Worm (Caenorhabditis elegans) whole organism, young adult: ENCODE data around the gene T24H7.2.

Experiments used
- B0035.1 ChIP-seq: sonication (generic microtip); optimal IDR thresholded peaks from 2 replicates; lab custom pipeline; 2016; ENCODE audit warnings: missing genetic modification characterization, mild to moderate bottlenecking, missing compliant biosample characterization, missing genotype, missing genetic modification reagents
- B0336.3 ChIP-seq: fragments of 200-800 bp; sonication (Bioruptor generic); IDR thresholded peaks from 2 replicates; pipeline ENCODE4 v1.3.6; 2022; ENCODE audit warnings: missing genetic modification characterization, missing compliant biosample characterization
- C06A6.2 ChIP-seq: fragments of 200-800 bp; sonication (Bioruptor generic); conservative IDR thresholded peaks from 2 replicates; pipeline ENCODE4 v1.3.6; 2022; ENCODE audit warnings: missing genetic modification characterization, missing compliant biosample characterization
- F10E7.11 ChIP-seq: sonication (generic microtip); optimal IDR thresholded peaks from 2 replicates; lab custom pipeline; 2017; ENCODE audit warnings: mild to moderate bottlenecking, missing genetic modification characterization, moderate library complexity, missing compliant biosample characterization
- F52B5.7 ChIP-seq: sonication (generic microtip); optimal IDR thresholded peaks from 2 replicates; lab custom pipeline; 2016; ENCODE audit warnings: mild to moderate bottlenecking, missing genetic modification characterization, missing compliant biosample characterization
- F57A8.1 ChIP-seq: fragments of 200-800 bp; sonication (Bioruptor generic); optimal IDR thresholded peaks from 2 replicates; lab custom pipeline; 2018; ENCODE audit warnings: mild to moderate bottlenecking, missing genetic modification characterization, moderate library complexity, missing compliant biosample characterization
- T07F8.4 ChIP-seq: sonication (generic microtip); optimal IDR thresholded peaks from 2 replicates; lab custom pipeline; 2016; ENCODE audit warnings: mild to moderate bottlenecking, missing genetic modification characterization, moderate library complexity, missing compliant biosample characterization
- Y53G8AR.9 ChIP-seq: fragments of 200-800 bp; sonication (Bioruptor generic); conservative IDR thresholded peaks from 2 replicates; pipeline ENCODE4 v1.3.6; 2022; ENCODE audit warnings: missing genetic modification reagents, missing genetic modification characterization, missing compliant biosample characterization
- akir-1 ChIP-seq: fragments of 200-800 bp; sonication (Bioruptor generic); optimal IDR thresholded peaks from 2 replicates; lab custom pipeline; 2018; ENCODE audit warnings: mild to moderate bottlenecking, missing genetic modification characterization, moderate library complexity, missing compliant biosample characterization
- aptf-2 ChIP-seq: fragments of 200-800 bp; sonication (Bioruptor generic); conservative IDR thresholded peaks from 2 replicates; pipeline ENCODE4 v1.3.6; 2022; ENCODE audit warnings: missing genetic modification reagents, missing genetic modification characterization, missing compliant biosample characterization
- atf-7 ChIP-seq: sonication (generic microtip); optimal IDR thresholded peaks from 2 replicates; lab custom pipeline; 2017; ENCODE audit warnings: mild to moderate bottlenecking, missing genetic modification characterization, missing compliant biosample characterization
- attf-6 ChIP-seq: fragments of 200-800 bp; sonication (Bioruptor generic); IDR thresholded peaks from 2 replicates; pipeline ENCODE4 v1.3.6; 2022; ENCODE audit warnings: missing genetic modification reagents, missing genetic modification characterization, missing compliant biosample characterization
- ceh-100 ChIP-seq: fragments of 200-800 bp; sonication (Bioruptor generic); IDR thresholded peaks from 2 replicates; pipeline ENCODE4 v1.3.6; 2022; ENCODE audit warnings: missing genetic modification reagents, missing genetic modification characterization, missing compliant biosample characterization
- ceh-40 ChIP-seq: fragments of 200-800 bp; sonication (Bioruptor generic); IDR thresholded peaks from 2 replicates; pipeline ENCODE4 v1.3.6; 2022; ENCODE audit warnings: missing genetic modification characterization, missing compliant biosample characterization
- ceh-58 ChIP-seq: fragments of 200-800 bp; sonication (Bioruptor generic); IDR thresholded peaks from 2 replicates; pipeline ENCODE4 v1.3.6; 2022; ENCODE audit warnings: missing genetic modification characterization, missing compliant biosample characterization
- ceh-91 ChIP-seq: fragments of 200-800 bp; sonication (Bioruptor generic); IDR thresholded peaks from 2 replicates; pipeline ENCODE4 v1.3.6; 2022; ENCODE audit warnings: missing genetic modification reagents, missing genetic modification characterization, missing compliant biosample characterization
- chd-7 ChIP-seq: sonication (generic microtip); optimal IDR thresholded peaks from 2 replicates; lab custom pipeline; 2016; ENCODE audit warnings: mild to moderate bottlenecking, missing genetic modification characterization, moderate library complexity, missing compliant biosample characterization
- dpff-1 ChIP-seq: sonication (generic microtip); optimal IDR thresholded peaks from 2 replicates; lab custom pipeline; 2017; ENCODE audit warnings: mild to moderate bottlenecking, missing genetic modification characterization, missing compliant biosample characterization
- dpl-1 ChIP-seq: fragments of 150-350 bp; optimal IDR thresholded peaks from 2 replicates; lab custom pipeline; 2014; ENCODE audit warnings: missing biosample characterization, missing genetic modification reagents, missing genetic modification characterization
- efl-1 ChIP-seq: fragments of 150-350 bp; optimal IDR thresholded peaks from 2 replicates; lab custom pipeline; 2014; ENCODE audit warnings: missing biosample characterization, missing genetic modification reagents, missing genetic modification characterization
- egl-18 ChIP-seq: fragments of 200-800 bp; sonication (Bioruptor generic); IDR thresholded peaks from 2 replicates; pipeline ENCODE4 v1.3.6; 2022; ENCODE audit warnings: missing genetic modification reagents, missing genetic modification characterization, missing compliant biosample characterization
- ekl-4 ChIP-seq: fragments of 200-800 bp; sonication (Bioruptor generic); IDR thresholded peaks from 2 replicates; pipeline ENCODE4 v1.3.6; 2022; ENCODE audit warnings: missing genetic modification reagents, missing genetic modification characterization, missing compliant biosample characterization
- ets-4 ChIP-seq: fragments of 200-800 bp; sonication (Bioruptor generic); optimal IDR thresholded peaks from 2 replicates; lab custom pipeline; 2018; ENCODE audit warnings: mild to moderate bottlenecking, missing genetic modification characterization, missing compliant biosample characterization
- him-1 ChIP-seq: sonication (generic microtip); optimal IDR thresholded peaks from 2 replicates; lab custom pipeline; 2016; ENCODE audit warnings: missing genotype, missing genetic modification reagents, missing genetic modification characterization, missing compliant biosample characterization
- hmg-1.2 ChIP-seq: fragments of 200-800 bp; sonication (Bioruptor generic); IDR thresholded peaks from 2 replicates; pipeline ENCODE4 v1.3.6; 2022; ENCODE audit warnings: missing genetic modification reagents, missing genetic modification characterization, missing compliant biosample characterization
- hrde-1 ChIP-seq: sonication (generic microtip); optimal IDR thresholded peaks from 2 replicates; lab custom pipeline; 2016; ENCODE audit warnings: missing genetic modification characterization, mild to moderate bottlenecking, missing compliant biosample characterization, moderate library complexity, missing genotype, missing genetic modification reagents, borderline replicate concordance
- let-526 ChIP-seq: fragments of 200-800 bp; sonication (Bioruptor generic); IDR thresholded peaks from 2 replicates; pipeline ENCODE4 v1.3.6; 2022; ENCODE audit warnings: missing genetic modification reagents, missing genetic modification characterization, missing compliant biosample characterization
- let-607 ChIP-seq, 2 experiments: fragments of 200-800 bp in 1 of 2; sonication (Bioruptor generic) in 1 of 2; sonication (generic microtip) in 1 of 2; optimal IDR thresholded peaks; 2 replicates each; lab custom pipeline; 2016 to 2018; ENCODE audit warnings: mild to moderate bottlenecking in 2 of 2, missing compliant biosample characterization in 2 of 2, missing genetic modification characterization in 2 of 2, moderate library complexity in 2 of 2, missing genotype in 1 of 2
- lsl-1 ChIP-seq: fragments of 200-800 bp; sonication (Bioruptor generic); optimal IDR thresholded peaks from 2 replicates; lab custom pipeline; 2018; ENCODE audit warnings: mild to moderate bottlenecking, missing genetic modification characterization, moderate library complexity, missing compliant biosample characterization
- mes-4 ChIP-seq: sonication (generic microtip); optimal IDR thresholded peaks from 2 replicates; lab custom pipeline; 2016; ENCODE audit warnings: missing genotype, missing genetic modification characterization, missing compliant biosample characterization
- mxl-1 ChIP-seq: sonication (generic microtip); optimal IDR thresholded peaks from 2 replicates; lab custom pipeline; 2016; ENCODE audit warnings: missing genetic modification characterization, missing compliant biosample characterization
- nfya-2 ChIP-seq: fragments of 200-800 bp; sonication (Bioruptor generic); IDR thresholded peaks from 2 replicates; pipeline ENCODE4 v1.3.6; 2022; ENCODE audit warnings: missing genetic modification reagents, missing genetic modification characterization, missing compliant biosample characterization
- nhr-120 ChIP-seq: fragments of 200-800 bp; sonication (Bioruptor generic); IDR thresholded peaks from 2 replicates; pipeline ENCODE4 v1.3.6; 2022; ENCODE audit warnings: missing genetic modification characterization, missing compliant biosample characterization
- nhr-80 ChIP-seq: sonication (generic microtip); optimal IDR thresholded peaks from 2 replicates; lab custom pipeline; 2016; ENCODE audit warnings: missing genetic modification characterization, missing compliant biosample characterization
- rcor-1 ChIP-seq: fragments of 200-800 bp; sonication (Bioruptor generic); IDR thresholded peaks from 2 replicates; pipeline ENCODE4 v1.3.6; 2022; ENCODE audit warnings: missing genetic modification reagents, missing genetic modification characterization, missing compliant biosample characterization
- sdz-38 ChIP-seq: sonication (generic microtip); optimal IDR thresholded peaks from 2 replicates; lab custom pipeline; 2016; ENCODE audit warnings: missing genotype, missing genetic modification characterization, missing compliant biosample characterization
- snpc-3.4 ChIP-seq: sonication (generic microtip); optimal IDR thresholded peaks from 2 replicates; lab custom pipeline; 2017; ENCODE audit warnings: missing genetic modification characterization, mild to moderate bottlenecking, missing compliant biosample characterization, antibody characterized with exemption, moderate library complexity, missing genotype, missing genetic modification reagents
- tbp1 ChIP-seq: fragments of 200-800 bp; sonication (Bioruptor generic); optimal IDR thresholded peaks from 2 replicates; lab custom pipeline; 2018; ENCODE audit warnings: mild to moderate bottlenecking, missing genetic modification characterization, missing compliant biosample characterization
- tlf-1 ChIP-seq: fragments of 200-800 bp; sonication (Bioruptor generic); optimal IDR thresholded peaks from 2 replicates; lab custom pipeline; 2018; ENCODE audit warnings: mild to moderate bottlenecking, missing genetic modification characterization, missing compliant biosample characterization
- unc-130 ChIP-seq: sonication (generic microtip); optimal IDR thresholded peaks from 2 replicates; lab custom pipeline; 2016; ENCODE audit warnings: missing genetic modification reagents, missing genetic modification characterization, missing compliant biosample characterization
- xnd-1 ChIP-seq: sonication (generic microtip); optimal IDR thresholded peaks from 2 replicates; lab custom pipeline; 2016; ENCODE audit warnings: missing genotype, missing genetic modification reagents, missing genetic modification characterization, missing compliant biosample characterization
- ztf-18 ChIP-seq: sonication (generic microtip); optimal IDR thresholded peaks from 2 replicates; lab custom pipeline; 2016; ENCODE audit warnings: missing genotype, mild to moderate bottlenecking, missing genetic modification characterization, missing compliant biosample characterization
- ztf-26 ChIP-seq: sonication (generic microtip); optimal IDR thresholded peaks from 2 replicates; lab custom pipeline; 2017; ENCODE audit warnings: missing genetic modification characterization, missing compliant biosample characterization
- ztf-6 ChIP-seq: fragments of 200-800 bp; sonication (Bioruptor generic); IDR thresholded peaks from 2 replicates; pipeline ENCODE4 v1.3.6; 2022; ENCODE audit warnings: missing genetic modification reagents, missing genetic modification characterization, missing compliant biosample characterization

T24H7.2 gene

ce11 chrII:6252707-6253106, 5.6 kb downstream of the T24H7.2 start (continued):
- TF ChIP-seq hrde-1 (tag; lab: Kevin White, UChicago) (peak; percentile 87), C06A6.2 (GFP tag; lab: Robert Waterston, UW) (no peak), rcor-1 (GFP tag; lab: Robert Waterston, UW) (peak; percentile 33; the same call in 1 of the 2 replicates), tbp1 (GFP tag; lab: Kevin White, UChicago) (no peak), efl-1 (GFP tag; lab: Kevin White, UChicago) (no peak), ekl-4 (peak; percentile 73), Y53G8AR.9 (peak; percentile 82), atf-7 (tag; lab: Kevin White, UChicago) (no peak), tlf-1 (GFP tag; lab: Kevin White, UChicago) (peak; percentile 4), ztf-18 (tag; lab: Kevin White, UChicago) (no peak), attf-6 (peak; percentile 68; the same call in 1 of the 2 replicates), let-607 (tag; optimal IDR thresholded peaks at IDR 0.05; lab: Kevin White, UChicago) (no peak), let-526 (GFP tag; lab: Robert Waterston, UW) (no peak), nhr-120 (no peak), ceh-58 (GFP tag; lab: Robert Waterston, UW) (no peak), B0035.1 (tag; lab: Kevin White, UChicago) (no peak), hmg-1.2 (GFP tag; lab: Robert Waterston, UW) (0 out of 2 replicates have a peak, but pooled peaks have one; percentile 22), snpc-3.4 (peak; percentile 33), aptf-2 (GFP tag; lab: Robert Waterston, UW) (no peak), nfya-2 (no peak), T07F8.4 (tag; lab: Kevin White, UChicago) (no peak), egl-18 (no peak), ceh-100 (GFP tag; lab: Robert Waterston, UW) (no peak), him-1 (tag; lab: Kevin White, UChicago) (peak; percentile 18), F57A8.1 (GFP tag; lab: Kevin White, UChicago) (no peak), mes-4 (no peak), akir-1 (GFP tag; lab: Kevin White, UChicago) (no peak), ceh-91 (no peak), sdz-38 (tag; lab: Kevin White, UChicago) (no peak), dpff-1 (tag; lab: Kevin White, UChicago) (no peak), ztf-26 (tag; lab: Kevin White, UChicago) (no peak), chd-7 (tag; lab: Kevin White, UChicago) (peak; percentile 59), nhr-80 (no peak), ceh-40 (GFP tag; lab: Robert Waterston, UW) (no peak), ets-4 (GFP tag; lab: Kevin White, UChicago) (no peak), B0336.3 (GFP tag; lab: Robert Waterston, UW) (peak; percentile 55; the same call in 1 of the 2 replicates), lsl-1 (GFP tag; lab: Kevin White, UChicago) (no peak), dpl-1 (no peak), unc-130 (GFP tag; lab: Kevin White, UChicago) (no peak), mxl-1 (tag; lab: Kevin White, UChicago) (no peak), ztf-6 (no peak), xnd-1 (tag; lab: Kevin White, UChicago) (peak; percentile 39), F10E7.11 (tag; lab: Kevin White, UChicago) (no peak), F52B5.7 (tag; lab: Kevin White, UChicago) (no peak)
